Fruit fly (Drosophila melanogaster) whole organism, adult: ENCODE results near the gene spdo.

ENCODE experiments used
- CG11617 ChIP-seq: fragments of 200-800 bp; sonication (Bioruptor generic); optimal IDR thresholded peaks from 2 replicates; lab custom pipeline; 2017; ENCODE audit warnings: mild to moderate bottlenecking, missing biosample characterization, missing genetic modification reagents, missing genetic modification characterization
- CG12768 ChIP-seq: fragments of 200-800 bp; sonication (Bioruptor generic); optimal IDR thresholded peaks from 2 replicates; lab custom pipeline; 2017; ENCODE audit warnings: missing biosample characterization, missing genetic modification characterization, mild to moderate bottlenecking, moderate library complexity, missing genetic modification reagents
- CG14711 ChIP-seq: fragments of 200-800 bp; sonication (Bioruptor generic); optimal IDR thresholded peaks from 2 replicates; lab custom pipeline; 2018; ENCODE audit warnings: missing biosample characterization, mild to moderate bottlenecking, missing genetic modification characterization, moderate library complexity
- CG1620 ChIP-seq: fragments of 200-800 bp; sonication (Bioruptor generic); optimal IDR thresholded peaks from 2 replicates; lab custom pipeline; 2016; ENCODE audit warnings: missing biosample characterization, missing genetic modification characterization
- CG33017 ChIP-seq: fragments of 200-800 bp; sonication (Bioruptor generic); optimal IDR thresholded peaks from 2 replicates; lab custom pipeline; 2018; ENCODE audit warnings: missing biosample characterization, mild to moderate bottlenecking, missing genetic modification characterization, moderate library complexity
- CG5204 ChIP-seq: fragments of 200-800 bp; sonication (Bioruptor generic); optimal IDR thresholded peaks from 2 replicates; lab custom pipeline; 2016; ENCODE audit warnings: missing biosample characterization, missing genetic modification characterization
- CG7045 ChIP-seq: fragments of 200-800 bp; sonication (Bioruptor generic); optimal IDR thresholded peaks from 2 replicates; lab custom pipeline; 2017; ENCODE audit warnings: missing biosample characterization, mild to moderate bottlenecking, missing genetic modification characterization
- CG7101 ChIP-seq: fragments of 200-800 bp; sonication (Bioruptor generic); optimal IDR thresholded peaks from 2 replicates; lab custom pipeline; 2018; ENCODE audit warnings: missing biosample characterization, mild to moderate bottlenecking, missing genetic modification characterization, moderate library complexity
- Clk ChIP-seq: fragments of 200-800 bp; sonication (Bioruptor generic); optimal IDR thresholded peaks from 2 replicates; lab custom pipeline; 2017; ENCODE audit warnings: missing biosample characterization, missing genetic modification characterization
- Crg-1 ChIP-seq: fragments of 200-800 bp; sonication (Bioruptor generic); optimal IDR thresholded peaks from 2 replicates; lab custom pipeline; 2016; ENCODE audit warnings: missing biosample characterization, missing genetic modification characterization
- Hr96 ChIP-seq: fragments of 200-800 bp; sonication (Bioruptor generic); optimal IDR thresholded peaks from 2 replicates; lab custom pipeline; 2016; ENCODE audit warnings: missing biosample characterization, missing genetic modification characterization
- Mnt ChIP-seq: fragments of 200-800 bp; sonication (Bioruptor generic); optimal IDR thresholded peaks from 2 replicates; lab custom pipeline; 2016; ENCODE audit warnings: missing biosample characterization, mild to moderate bottlenecking, missing genetic modification characterization
- bab1 ChIP-seq: fragments of 200-800 bp; sonication (Bioruptor generic); optimal IDR thresholded peaks from 3 replicates; lab custom pipeline; 2019; ENCODE audit warnings: missing biosample characterization, mild to moderate bottlenecking, missing genetic modification characterization, moderate library complexity
- cic ChIP-seq: fragments of 200-800 bp; sonication (Bioruptor generic); optimal IDR thresholded peaks from 2 replicates; lab custom pipeline; 2017; ENCODE audit warnings: missing biosample characterization, mild to moderate bottlenecking, missing genetic modification characterization, moderate library complexity
- cnc ChIP-seq, 2 experiments: fragments of >200 bp; optimal IDR thresholded peaks; 2 replicates each; lab custom pipeline; 2017
- kay ChIP-seq: fragments of 200-800 bp; sonication (Bioruptor generic); peaks from one replicate; lab custom pipeline; 2016; ENCODE audit warnings: missing biosample characterization, missing genetic modification characterization, borderline replicate concordance
- ovo ChIP-seq: fragments of 200-800 bp; sonication (Bioruptor generic); optimal IDR thresholded peaks from 2 replicates; lab custom pipeline; 2016; ENCODE audit warnings: missing biosample characterization, missing genetic modification characterization
- pad ChIP-seq: fragments of 200-800 bp; sonication (Bioruptor generic); optimal IDR thresholded peaks from 3 replicates; lab custom pipeline; 2017; ENCODE audit warnings: missing biosample characterization, missing genetic modification characterization, mild to moderate bottlenecking, moderate library complexity, missing genetic modification reagents
- tj ChIP-seq: fragments of 200-800 bp; sonication (Bioruptor generic); optimal IDR thresholded peaks from 3 replicates; lab custom pipeline; 2017; ENCODE audit warnings: missing biosample characterization, mild to moderate bottlenecking, missing genetic modification characterization, moderate library complexity
- toe ChIP-seq: fragments of 200-800 bp; sonication (Bioruptor generic); optimal IDR thresholded peaks from 2 replicates; lab custom pipeline; 2016; ENCODE audit warnings: missing biosample characterization, missing genetic modification characterization

Gene spdo

dm6 chr3R:30455817-30456544, 20.5 kb upstream of the spdo start, which contains the start of gene aralar1:
aralar1 (minus strand) TSS chr3R:30455867.
- TF ChIP-seq CG1620 (no peak), tj (GFP tag; lab: Kevin White, UChicago) (no peak), CG7101 (tag; lab: Kevin White, UChicago) (no peak), ovo (GFP tag; lab: Kevin White, UChicago) (no peak), CG5204 (GFP tag; lab: Kevin White, UChicago) (no peak), cnc (optimal IDR thresholded peaks at IDR 0.05; lab: Kevin White, UChicago) (no peak), CG7045 (GFP tag; lab: Kevin White, UChicago) (no peak), pad (GFP tag; lab: Kevin White, UChicago) (no peak), bab1 (no peak), Hr96 (GFP tag; lab: Kevin White, UChicago) (no peak), CG33017 (no peak), Clk (no peak), Crg-1 (GFP tag; lab: Kevin White, UChicago) (no peak), CG12768 (GFP tag; lab: Kevin White, UChicago) (no peak), toe (GFP tag; lab: Kevin White, UChicago) (no peak), CG14711 (tag; lab: Kevin White, UChicago) (no peak), CG11617 (GFP tag; lab: Kevin White, UChicago) (no peak), cic (GFP tag; lab: Kevin White, UChicago) (no peak), kay (no peak), Mnt (GFP tag; lab: Kevin White, UChicago) (no peak)

DNA sequence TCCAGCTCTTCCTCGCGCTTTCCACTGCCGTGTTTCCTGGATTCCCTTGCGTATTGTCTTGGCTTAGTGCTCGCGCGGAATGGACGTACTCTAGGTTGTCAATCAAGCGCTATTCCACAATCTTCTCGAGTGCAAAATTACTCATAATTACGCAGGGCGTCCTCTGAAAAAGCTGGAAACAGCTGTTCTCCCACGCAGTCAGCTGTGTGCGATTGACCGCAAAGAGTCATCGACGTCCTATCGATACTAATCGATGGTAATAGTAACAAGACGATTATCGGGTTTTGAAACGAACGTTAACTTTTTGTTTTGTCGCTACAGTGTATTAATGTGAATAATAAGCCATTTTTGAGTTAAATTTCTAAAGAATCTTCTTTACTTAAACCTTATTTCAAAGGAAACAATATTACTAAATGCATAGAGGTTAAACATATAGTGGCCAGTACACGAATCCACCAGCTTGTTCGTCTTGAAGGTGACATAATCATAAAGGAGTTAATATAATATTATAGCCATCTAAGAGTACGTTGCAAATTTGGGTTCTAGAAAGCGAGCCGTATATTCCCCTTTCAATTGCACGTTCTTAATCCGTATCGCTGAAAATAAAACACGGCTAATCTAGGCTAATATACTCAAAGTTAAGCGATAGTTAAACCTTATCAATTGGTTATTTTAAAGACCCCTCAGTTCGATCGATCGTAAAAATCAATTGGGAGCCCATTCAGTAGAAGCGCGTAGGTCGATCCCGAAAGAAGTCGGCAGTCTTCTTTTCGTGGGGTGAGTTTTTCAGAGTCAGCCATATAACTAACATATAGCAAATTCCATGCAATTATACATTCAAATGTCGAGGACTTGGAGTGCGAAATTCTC, 17.2 kb upstream of the spdo start, which contains the start of the genes CG2224 and CDase:
Gene CG2224, minus strand, starts transcription at position 235 of the 870 bp plus-strand sequence.
Gene CDase, plus strand, starts transcription at position 456 of the 870 bp plus-strand sequence.
- TF ChIP-seq CG5204 (GFP tag; lab: Kevin White, UChicago) (no peak), ovo (GFP tag; lab: Kevin White, UChicago) (no peak), kay (peak; percentile 94), Hr96 (GFP tag; lab: Kevin White, UChicago) (no peak), bab1 (peak; percentile 69), CG1620 (no peak), toe (GFP tag; lab: Kevin White, UChicago) (no peak)

- TF ChIP-seq Crg-1 (GFP tag; lab: Kevin White, UChicago) (no peak), toe (GFP tag; lab: Kevin White, UChicago) (no peak), cic (GFP tag; lab: Kevin White, UChicago) (no peak), cnc (optimal IDR thresholded peaks at IDR 0.05; lab: Kevin White, UChicago) (no peak), CG1620 (no peak), kay (no peak), ovo (GFP tag; lab: Kevin White, UChicago) (no peak), CG12768 (GFP tag; lab: Kevin White, UChicago) (no peak), bab1 (no peak), CG5204 (GFP tag; lab: Kevin White, UChicago) (no peak), pad (GFP tag; lab: Kevin White, UChicago) (no peak), Hr96 (GFP tag; lab: Kevin White, UChicago) (no peak), CG7045 (GFP tag; lab: Kevin White, UChicago) (no peak), Clk (no peak), CG33017 (no peak), CG14711 (tag; lab: Kevin White, UChicago) (no peak), Mnt (GFP tag; lab: Kevin White, UChicago) (no peak), CG11617 (GFP tag; lab: Kevin White, UChicago) (no peak)
These were observed 16.3 kb upstream of the spdo start for dm6 chr3R:30460187-30460586.

- no peak for TF ChIP-seq ovo (GFP tag; lab: Kevin White, UChicago)
- TF ChIP-seq CG14711 (tag; lab: Kevin White, UChicago), result no peak
- no peak for TF ChIP-seq Mnt (GFP tag; lab: Kevin White, UChicago)
- TF ChIP-seq toe (GFP tag; lab: Kevin White, UChicago), result no peak
- TF ChIP-seq Hr96 (GFP tag; lab: Kevin White, UChicago), result no peak
- TF ChIP-seq Crg-1 (GFP tag; lab: Kevin White, UChicago), result no peak
- no peak for TF ChIP-seq pad (GFP tag; lab: Kevin White, UChicago)
- TF ChIP-seq CG7101 (tag; lab: Kevin White, UChicago), result no peak
- no peak for TF ChIP-seq CG11617 (GFP tag; lab: Kevin White, UChicago)
- TF ChIP-seq cic (GFP tag; lab: Kevin White, UChicago), result no peak
- TF ChIP-seq CG7045 (GFP tag; lab: Kevin White, UChicago), result no peak
- no peak for TF ChIP-seq CG1620
- TF ChIP-seq tj (GFP tag; lab: Kevin White, UChicago), result no peak
- no peak for TF ChIP-seq CG33017
- TF ChIP-seq bab1, result no peak
- TF ChIP-seq kay, result no peak
- TF ChIP-seq cnc (optimal IDR thresholded peaks at IDR 0.05; lab: Kevin White, UChicago), result no peak
- TF ChIP-seq Clk, result no peak
These were observed 14.8 kb upstream of the spdo start for dm6 chr3R:30461608-30462243.

DNA sequence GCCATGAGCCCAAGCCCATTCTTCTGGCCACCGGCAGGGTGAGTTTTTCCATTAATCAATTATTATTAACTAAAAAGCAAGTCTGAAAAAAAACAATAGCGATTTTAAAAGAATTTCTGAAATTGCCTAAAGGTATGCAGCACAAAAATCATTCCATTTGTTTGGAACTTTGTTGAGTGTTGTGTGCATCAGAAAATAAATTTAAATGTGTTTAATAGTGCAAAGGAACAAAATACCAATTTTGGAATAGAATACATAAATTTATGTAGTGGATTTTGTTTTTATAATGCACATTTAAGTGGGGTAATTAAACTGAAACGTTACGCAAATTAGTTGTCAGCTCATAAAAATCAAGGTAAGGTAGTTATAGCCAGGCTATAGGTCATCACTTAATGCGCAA, 12.2 kb upstream of the spdo start:
- TF ChIP-seq toe (GFP tag; lab: Kevin White, UChicago) (no peak), Hr96 (GFP tag; lab: Kevin White, UChicago) (no peak), CG33017 (no peak), bab1 (no peak), CG7101 (tag; lab: Kevin White, UChicago) (no peak), CG5204 (GFP tag; lab: Kevin White, UChicago) (no peak), CG12768 (GFP tag; lab: Kevin White, UChicago) (no peak)
